Fruit fly (Drosophila melanogaster) whole organism, pupa: ENCODE measurements around the gene Vps29.

Source experiments
- CG10348 ChIP-seq: fragments of 200-800 bp; sonication (Bioruptor generic); IDR thresholded peaks from 2 replicates; pipeline ENCODE4 v1.3.6; 2022; ENCODE audit warnings: missing biosample characterization, missing genetic modification characterization
- CG12605 ChIP-seq: fragments of 200-800 bp; sonication (Bioruptor generic); IDR thresholded peaks from 2 replicates; pipeline ENCODE4 v1.3.6; 2022; ENCODE audit warnings: missing biosample characterization, missing genetic modification characterization
- CG13204 ChIP-seq: fragments of 200-800 bp; sonication (Bioruptor generic); optimal IDR thresholded peaks from 2 replicates; lab custom pipeline; 2018; ENCODE audit warnings: missing biosample characterization, mild to moderate bottlenecking, missing genetic modification characterization, moderate library complexity
- CG14655 ChIP-seq: fragments of 200-800 bp; sonication (Bioruptor generic); optimal IDR thresholded peaks from 3 replicates; lab custom pipeline; 2017; ENCODE audit warnings: mild to moderate bottlenecking, missing biosample characterization, missing genetic modification reagents, missing genetic modification characterization
- CG15710 ChIP-seq: fragments of 200-800 bp; sonication (Bioruptor generic); optimal IDR thresholded peaks from 2 replicates; lab custom pipeline; 2018; ENCODE audit warnings: missing biosample characterization, mild to moderate bottlenecking, missing genetic modification characterization, moderate library complexity
- CG17806 ChIP-seq: fragments of 200-800 bp; sonication (Bioruptor generic); optimal IDR thresholded peaks from 2 replicates; lab custom pipeline; 2018; ENCODE audit warnings: missing biosample characterization, mild to moderate bottlenecking, missing genetic modification characterization, moderate library complexity
- CG32121 ChIP-seq: fragments of 200-800 bp; sonication (Bioruptor generic); IDR thresholded peaks from 2 replicates; pipeline ENCODE4 v1.3.6; 2022; ENCODE audit warnings: missing biosample characterization, missing genetic modification characterization
- CG34367 ChIP-seq: fragments of 200-800 bp; sonication (Bioruptor generic); optimal IDR thresholded peaks from 2 replicates; lab custom pipeline; 2018; ENCODE audit warnings: missing biosample characterization, mild to moderate bottlenecking, missing genetic modification characterization
- CG4496 ChIP-seq: fragments of 200-800 bp; sonication (Bioruptor generic); IDR thresholded peaks from 3 replicates; pipeline ENCODE4 v1.3.6; 2022; ENCODE audit warnings: missing biosample characterization, missing genetic modification characterization
- CG8159 ChIP-seq: fragments of 200-800 bp; sonication (Bioruptor generic); optimal IDR thresholded peaks from 3 replicates; lab custom pipeline; 2018; ENCODE audit warnings: missing biosample characterization, mild to moderate bottlenecking, missing genetic modification characterization, moderate library complexity
- CG8301 ChIP-seq: fragments of 200-800 bp; sonication (Bioruptor generic); optimal IDR thresholded peaks from 2 replicates; lab custom pipeline; 2018; ENCODE audit warnings: missing biosample characterization, mild to moderate bottlenecking, missing genetic modification characterization
- CG9948 ChIP-seq: fragments of 200-800 bp; sonication (Bioruptor generic); optimal IDR thresholded peaks from 2 replicates; lab custom pipeline; 2018; ENCODE audit warnings: missing biosample characterization, mild to moderate bottlenecking, missing genetic modification characterization, moderate library complexity
- D1 ChIP-seq: fragments of 200-800 bp; sonication (Bioruptor generic); optimal IDR thresholded peaks from 2 replicates; lab custom pipeline; 2018; ENCODE audit warnings: missing biosample characterization, mild to moderate bottlenecking, missing genetic modification characterization, moderate library complexity
- EcR ChIP-seq: fragments of 200-800 bp; sonication (Bioruptor generic); optimal IDR thresholded peaks from 3 replicates; lab custom pipeline; 2019; ENCODE audit warnings: missing biosample characterization, missing genetic modification characterization, mild to moderate bottlenecking, moderate library complexity, missing genetic modification reagents
- Ets98B ChIP-seq: fragments of 200-800 bp; sonication (Bioruptor generic); IDR thresholded peaks from 2 replicates; pipeline ENCODE4 v1.3.6; 2022; ENCODE audit warnings: missing biosample characterization, missing genetic modification characterization
- Pif1A ChIP-seq: fragments of 200-800 bp; sonication (Bioruptor generic); optimal IDR thresholded peaks from 3 replicates; lab custom pipeline; 2016; ENCODE audit warnings: missing biosample characterization, missing genetic modification characterization
- Pif1B ChIP-seq: fragments of 200-800 bp; sonication (Bioruptor generic); optimal IDR thresholded peaks from 3 replicates; lab custom pipeline; 2016; ENCODE audit warnings: missing biosample characterization, missing genetic modification characterization
- Snoo ChIP-seq: fragments of 200-800 bp; sonication (Bioruptor generic); optimal IDR thresholded peaks from 3 replicates; lab custom pipeline; 2017; ENCODE audit warnings: missing biosample characterization, mild to moderate bottlenecking, missing genetic modification characterization, inconsistent platforms
- fd96Ca ChIP-seq: fragments of 200-800 bp; sonication (Bioruptor generic); IDR thresholded peaks from 3 replicates; pipeline ENCODE4 v1.3.6; 2022; ENCODE audit warnings: missing biosample characterization, missing genetic modification characterization
- gl ChIP-seq: fragments of 200-800 bp; sonication (Bioruptor generic); optimal IDR thresholded peaks from 2 replicates; lab custom pipeline; 2018; ENCODE audit warnings: missing biosample characterization, mild to moderate bottlenecking, missing genetic modification characterization
- rn ChIP-seq: fragments of 200-800 bp; sonication (Bioruptor generic); IDR thresholded peaks from 2 replicates; pipeline ENCODE4 v1.3.6; 2022; ENCODE audit warnings: missing biosample characterization, missing genetic modification characterization

The Vps29 gene

DNA sequence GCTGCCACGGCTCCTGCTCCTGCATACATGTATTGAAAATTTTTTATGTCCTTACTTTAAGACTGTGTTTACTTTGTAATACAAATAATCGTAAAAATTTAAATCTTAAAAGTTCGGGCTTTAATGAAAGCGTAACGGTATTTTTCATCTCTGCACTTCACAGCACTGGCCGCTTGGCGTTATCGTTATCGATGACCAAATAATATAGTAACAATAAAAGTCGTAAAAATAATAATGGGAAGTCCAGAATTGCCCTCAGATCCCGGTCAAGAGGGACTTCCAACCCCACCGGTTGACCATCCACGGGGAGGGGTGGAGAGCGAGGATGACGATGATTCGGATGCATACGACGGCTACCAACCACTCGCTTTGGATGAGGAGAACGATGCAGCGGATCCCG, 15.8 kb downstream of the Vps29 start, which contains the start of gene CG14341:
CG14341 (plus strand) TSS at position 181 of the 400 bp plus-strand sequence.
- TF ChIP-seq CG10348 (no peak), Pif1B (GFP tag; lab: Kevin White, UChicago) (no peak), CG8301 (no peak), Snoo (tag; lab: Kevin White, UChicago) (no peak), EcR (GFP tag; lab: Kevin White, UChicago) (no peak), CG15710 (tag; lab: Kevin White, UChicago) (no peak), CG8159 (tag; lab: Kevin White, UChicago) (no peak), CG34367 (tag; lab: Kevin White, UChicago) (no peak), D1 (tag; lab: Kevin White, UChicago) (no peak), CG12605 (no peak), CG14655 (GFP tag; lab: Kevin White, UChicago) (no peak), CG32121 (no peak), CG4496 (GFP tag; lab: Robert Waterston, UW) (no peak), gl (tag; lab: Kevin White, UChicago) (no peak), Ets98B (GFP tag; lab: Robert Waterston, UW) (no peak), CG13204 (GFP tag; lab: Kevin White, UChicago) (no peak)

DNA sequence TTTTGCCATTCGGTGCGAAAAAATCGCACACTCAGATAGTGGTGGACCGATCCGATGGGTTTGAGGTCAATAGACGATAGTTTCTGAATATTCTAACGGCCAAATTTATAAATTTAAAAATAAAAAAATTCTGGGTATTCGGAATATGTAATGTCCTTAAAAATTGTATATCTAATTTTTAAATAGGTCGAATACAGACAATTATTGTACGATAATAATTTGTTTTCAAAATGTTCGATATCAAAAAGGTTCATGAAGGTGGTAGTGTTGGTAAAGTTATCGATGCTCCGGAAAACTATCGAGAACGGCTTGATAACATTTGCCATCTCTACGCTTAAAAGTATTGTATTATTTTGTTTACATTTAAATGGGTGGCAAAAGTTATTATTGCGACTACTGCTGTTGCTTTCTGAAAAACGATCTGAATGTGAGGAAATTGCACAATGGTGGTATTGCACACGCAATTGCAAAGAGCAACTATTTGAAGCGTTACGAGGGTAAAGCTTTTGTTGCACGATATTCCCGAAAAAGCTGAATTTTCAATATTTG, 19.4 kb downstream of the Vps29 start, which contains the start of the genes CG31922 and Plap:
CG31922 (plus strand) TSS at position 315 of the 549 bp plus-strand sequence.
Plap (minus strand) TSS at position 499 of the 549 bp plus-strand sequence.
- TF ChIP-seq CG14655 (GFP tag; lab: Kevin White, UChicago) (no peak), CG17806 (tag; lab: Kevin White, UChicago) (peak; percentile 42), rn (no peak), Ets98B (GFP tag; lab: Robert Waterston, UW) (peak; percentile 24; the same call in 1 of the 2 replicates), D1 (tag; lab: Kevin White, UChicago) (no peak), Snoo (tag; lab: Kevin White, UChicago) (peak; percentile 9), CG15710 (tag; lab: Kevin White, UChicago) (peak; percentile 63), CG34367 (tag; lab: Kevin White, UChicago) (peak; percentile 3), CG9948 (tag; lab: Kevin White, UChicago) (peak; percentile 22), EcR (GFP tag; lab: Kevin White, UChicago) (peak; percentile 99), gl (tag; lab: Kevin White, UChicago) (no peak), CG4496 (GFP tag; lab: Robert Waterston, UW) (no peak), CG8301 (no peak), CG12605 (no peak), CG32121 (no peak), CG13204 (GFP tag; lab: Kevin White, UChicago) (no peak), Pif1B (GFP tag; lab: Kevin White, UChicago) (no peak), fd96Ca (0 out of 3 replicates have a peak, but pooled peaks have one; percentile 22), CG10348 (no peak), Pif1A (GFP tag; lab: Kevin White, UChicago) (no peak), CG8159 (tag; lab: Kevin White, UChicago) (peak; percentile 42)

DNA sequence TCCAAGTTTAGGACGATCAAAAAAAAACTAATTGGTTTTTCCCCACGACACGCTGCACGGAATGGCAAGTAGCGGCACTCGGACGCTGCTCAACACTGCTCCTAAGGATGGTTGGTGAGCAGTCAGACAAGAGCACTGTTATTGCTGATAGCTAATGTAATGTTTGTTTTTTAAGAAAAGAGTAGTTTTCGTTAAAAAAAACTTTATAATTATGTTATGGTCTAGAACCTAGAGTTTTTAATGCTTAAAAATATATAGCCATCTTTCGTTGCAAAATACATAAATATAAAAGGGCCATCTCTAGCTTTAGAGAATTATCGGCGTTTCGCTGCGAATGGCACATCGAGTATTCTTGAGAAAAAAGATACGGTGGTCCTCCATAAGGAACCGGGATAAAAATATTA, 22.1 kb downstream of the Vps29 start, which contains the start of the genes Charon and CG4887:
Charon (minus strand) TSS at position 102 of the 404 bp plus-strand sequence.
CG4887 (plus strand) TSS at position 306 of the 404 bp plus-strand sequence.
- TF ChIP-seq CG12605 (no peak), CG32121 (0 out of 2 replicates have a peak, but pooled peaks have one; percentile 16), Ets98B (GFP tag; lab: Robert Waterston, UW) (peak; percentile 55), rn (peak; percentile 49; the same call in 1 of the 2 replicates), CG17806 (tag; lab: Kevin White, UChicago) (peak; percentile 63), fd96Ca (peak; percentile 26; the same call in 1 of the 3 replicates), CG4496 (GFP tag; lab: Robert Waterston, UW) (peak; percentile 74), CG15710 (tag; lab: Kevin White, UChicago) (peak; percentile 80), CG13204 (GFP tag; lab: Kevin White, UChicago) (no peak), CG9948 (tag; lab: Kevin White, UChicago) (peak; percentile 59), CG10348 (no peak), CG14655 (GFP tag; lab: Kevin White, UChicago) (no peak), EcR (GFP tag; lab: Kevin White, UChicago) (peak; percentile 84), CG8159 (tag; lab: Kevin White, UChicago) (peak; percentile 73), gl (tag; lab: Kevin White, UChicago) (no peak), Pif1A (GFP tag; lab: Kevin White, UChicago) (no peak), Snoo (tag; lab: Kevin White, UChicago) (peak; percentile 70)

DNA sequence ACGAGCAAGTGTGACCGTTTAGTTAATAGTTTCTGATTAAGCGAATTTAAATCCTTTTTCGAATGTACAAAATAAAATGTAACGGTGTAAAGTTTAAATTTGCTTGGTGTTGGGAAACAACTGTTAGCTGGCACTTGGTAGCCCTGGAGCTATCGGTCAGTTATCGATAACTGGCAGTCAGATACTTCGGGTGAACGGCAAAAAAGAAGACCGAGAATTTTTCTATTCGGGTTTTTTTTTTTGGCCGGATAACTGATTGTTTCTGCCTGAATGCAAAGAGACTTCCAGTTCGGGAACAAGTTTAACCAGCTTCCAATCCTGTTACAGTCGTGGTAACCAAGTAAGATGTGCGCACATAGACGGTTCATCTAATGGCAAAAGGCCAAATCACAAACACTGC, 27.0 kb downstream of the Vps29 start, which contains the start of gene CG4896:
CG4896 (plus strand) TSS at position 169 of the 400 bp plus-strand sequence.
- TF ChIP-seq CG34367 (tag; lab: Kevin White, UChicago) (no peak), CG9948 (tag; lab: Kevin White, UChicago) (no peak), CG17806 (tag; lab: Kevin White, UChicago) (no peak), Ets98B (GFP tag; lab: Robert Waterston, UW) (peak; percentile 48), Pif1A (GFP tag; lab: Kevin White, UChicago) (no peak), CG4496 (GFP tag; lab: Robert Waterston, UW) (peak; percentile 68), D1 (tag; lab: Kevin White, UChicago) (no peak), CG15710 (tag; lab: Kevin White, UChicago) (peak; percentile 21), CG32121 (no peak), gl (tag; lab: Kevin White, UChicago) (peak; percentile 14), CG8301 (no peak), CG14655 (GFP tag; lab: Kevin White, UChicago) (no peak)

DNA sequence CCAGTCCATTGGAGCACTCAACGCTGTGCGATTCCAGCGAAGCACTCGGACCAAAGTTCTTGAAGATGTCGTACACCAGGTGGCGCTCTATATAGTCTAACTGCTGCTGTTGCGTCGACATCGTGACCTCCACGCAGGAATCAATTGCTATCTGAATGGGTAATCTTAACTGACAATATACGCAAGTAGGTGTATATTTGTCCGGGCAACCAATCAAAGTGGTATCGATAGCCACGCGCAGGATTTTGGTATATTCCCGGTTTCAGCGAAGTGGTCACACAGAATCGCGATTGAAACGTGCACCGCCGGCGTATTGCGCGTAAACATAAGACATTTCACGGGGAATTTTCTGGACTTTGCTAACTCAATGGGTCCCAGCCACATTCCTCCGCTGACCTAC, 33.2 kb downstream of the Vps29 start, which contains the start of the genes CG5126 and Tgt:
CG5126 (minus strand) TSS at position 222 of the 400 bp plus-strand sequence.
Tgt (plus strand) TSS at position 267 of the 400 bp plus-strand sequence.
- peak; percentile 37 for TF ChIP-seq EcR (GFP tag; lab: Kevin White, UChicago)
- TF ChIP-seq rn: no peak
- 0 out of 2 replicates have a peak, but pooled peaks have one; percentile 12 for TF ChIP-seq CG32121
- no peak for TF ChIP-seq Ets98B (GFP tag; lab: Robert Waterston, UW)
- TF ChIP-seq, all 21 proteins: peak for 2
